Worm (Caenorhabditis elegans): ENCODE results near the gene prcc-1.

DNA sequence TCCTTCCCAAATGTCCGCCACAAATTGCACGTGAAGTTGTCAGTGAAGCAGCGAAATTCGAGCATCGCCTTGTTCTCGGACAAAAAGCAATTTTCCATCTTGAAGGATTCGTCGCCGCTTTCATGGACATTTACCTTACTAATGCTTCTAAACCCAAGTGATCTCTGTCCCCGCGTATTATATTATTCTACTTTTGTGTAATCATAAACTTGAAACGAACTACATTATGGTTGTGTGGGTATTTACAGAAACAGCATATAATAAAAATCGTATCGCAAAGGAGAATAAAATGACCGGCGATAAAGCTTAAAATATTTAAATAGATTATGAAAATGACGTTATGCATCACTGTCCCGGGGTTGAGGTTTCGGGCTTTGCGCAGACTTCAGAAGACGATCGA lies 3.2 kb upstream of the prcc-1 start:
- TF ChIP-seq ceh-6 (GFP tag; optimal IDR thresholded peaks at IDR 0.05), result no peak
- TF ChIP-seq dve-1 (tag; optimal IDR thresholded peaks at IDR 0.05), result no peak
- TF ChIP-seq unc-55 (GFP tag; optimal IDR thresholded peaks at IDR 0.05), result no peak
- no peak for TF ChIP-seq ama-1 (optimal IDR thresholded peaks at IDR 0.05)
- TF ChIP-seq lin-11 (tag; optimal IDR thresholded peaks at IDR 0.05), result no peak
- no peak for TF ChIP-seq F13H6.1 (tag; optimal IDR thresholded peaks at IDR 0.05)
- TF ChIP-seq C08G9.2 (tag; optimal IDR thresholded peaks at IDR 0.05), result no peak
- no peak for TF ChIP-seq K02D7.2 (tag; optimal IDR thresholded peaks at IDR 0.05)
- TF ChIP-seq nfya-1 (tag; optimal IDR thresholded peaks at IDR 0.05), result no peak
